Fruit fly (Drosophila melanogaster) whole organism, embryonic: ENCODE data around the gene dod.
A peak's percentile ranks its signal among the peaks of the same experiment; 100 is the strongest.

ENCODE experiments used
- Aef1 ChIP-seq: fragments of 200-800 bp; sonication (Bioruptor generic); IDR thresholded peaks from 3 replicates; pipeline ENCODE4 v1.3.6; 2022; ENCODE audit warnings: missing biosample characterization, missing genetic modification characterization
- Atf3 ChIP-seq: fragments of 200-800 bp; sonication (Bioruptor generic); optimal IDR thresholded peaks from 3 replicates; lab custom pipeline; 2016; ENCODE audit warnings: missing biosample characterization, missing genetic modification characterization
- CG10147 ChIP-seq: fragments of 200-800 bp; sonication (Bioruptor generic); optimal IDR thresholded peaks from 2 replicates; lab custom pipeline; 2019; ENCODE audit warnings: missing biosample characterization, mild to moderate bottlenecking, missing genetic modification characterization, moderate library complexity
- CG11695 ChIP-seq: fragments of 200-800 bp; sonication (Bioruptor generic); IDR thresholded peaks from 3 replicates; pipeline ENCODE4 v1.3.6; 2022; ENCODE audit warnings: missing biosample characterization, missing genetic modification characterization
- CG11723 ChIP-seq: fragments of 200-800 bp; sonication (Bioruptor generic); optimal IDR thresholded peaks from 2 replicates; lab custom pipeline; 2017; ENCODE audit warnings: missing biosample characterization, mild to moderate bottlenecking, missing genetic modification characterization
- CG12104 ChIP-seq: fragments of 200-800 bp; sonication (Bioruptor generic); optimal IDR thresholded peaks from 3 replicates; lab custom pipeline; 2016; ENCODE audit warnings: missing biosample characterization, missing genetic modification characterization
- CG12942 ChIP-seq: fragments of 200-800 bp; sonication (Bioruptor generic); optimal IDR thresholded peaks from 3 replicates; lab custom pipeline; 2016; ENCODE audit warnings: missing biosample characterization, missing genetic modification characterization
- CG14860 ChIP-seq: fragments of 200-800 bp; sonication (Bioruptor generic); IDR thresholded peaks from 3 replicates; pipeline ENCODE4 v1.3.6; 2022; ENCODE audit warnings: missing biosample characterization, missing genetic modification characterization; ENCODE audit not compliant: partially characterized antibody
- CG17612 ChIP-seq: fragments of 200-800 bp; sonication (Bioruptor generic); IDR thresholded peaks from 2 replicates; pipeline ENCODE4 v1.3.6; 2022; ENCODE audit warnings: missing biosample characterization, missing genetic modification characterization
- CG18262 ChIP-seq: fragments of 200-800 bp; optimal IDR thresholded peaks from 3 replicates; lab custom pipeline; 2019; ENCODE audit warnings: missing biosample characterization, mild to moderate bottlenecking, missing genetic modification characterization, moderate library complexity
- CG18619 ChIP-seq: fragments of 200-800 bp; sonication (Bioruptor generic); optimal IDR thresholded peaks from 3 replicates; lab custom pipeline; 2017; ENCODE audit warnings: missing biosample characterization, mild to moderate bottlenecking, missing genetic modification characterization
- CG30431 ChIP-seq: fragments of 200-800 bp; sonication (Bioruptor generic); optimal IDR thresholded peaks from 2 replicates; lab custom pipeline; 2017; ENCODE audit warnings: missing biosample characterization, missing genetic modification characterization
- CG5245 ChIP-seq: fragments of 200-800 bp; sonication (Bioruptor generic); optimal IDR thresholded peaks from 3 replicates; lab custom pipeline; 2016; ENCODE audit warnings: missing biosample characterization, missing genetic modification characterization
- CG6254 ChIP-seq: fragments of 200-800 bp; sonication (Bioruptor generic); optimal IDR thresholded peaks from 3 replicates; lab custom pipeline; 2017; ENCODE audit warnings: mild to moderate bottlenecking, missing biosample characterization, missing genetic modification reagents, missing genetic modification characterization
- CG6272 ChIP-seq: fragments of 200-800 bp; sonication (Bioruptor generic); IDR thresholded peaks from 2 replicates; pipeline ENCODE4 v1.3.6; 2022; ENCODE audit warnings: missing biosample characterization, missing genetic modification characterization
- CG6654 ChIP-seq: fragments of 200-800 bp; sonication (Bioruptor generic); optimal IDR thresholded peaks from 2 replicates; lab custom pipeline; 2017; ENCODE audit warnings: missing biosample characterization, mild to moderate bottlenecking, missing genetic modification characterization
- CG6765 ChIP-seq: fragments of 200-800 bp; sonication (Bioruptor generic); optimal IDR thresholded peaks from 3 replicates; lab custom pipeline; 2017; ENCODE audit warnings: missing biosample characterization, mild to moderate bottlenecking, missing genetic modification characterization
- CG7987 ChIP-seq: fragments of 200-800 bp; sonication (Bioruptor generic); optimal IDR thresholded peaks from 2 replicates; lab custom pipeline; 2018; ENCODE audit warnings: missing biosample characterization, mild to moderate bottlenecking, missing genetic modification characterization, moderate library complexity
- CG9817 ChIP-seq: fragments of 200-800 bp; sonication (Bioruptor generic); optimal IDR thresholded peaks from 2 replicates; lab custom pipeline; 2018; ENCODE audit warnings: missing biosample characterization, mild to moderate bottlenecking, missing genetic modification characterization, moderate library complexity
- CHES-1-like ChIP-seq: fragments of 200-800 bp; sonication (Bioruptor generic); optimal IDR thresholded peaks from 2 replicates; lab custom pipeline; 2016; ENCODE audit warnings: missing biosample characterization, missing genetic modification characterization
- CrebB ChIP-seq: fragments of 200-800 bp; sonication (Bioruptor generic); optimal IDR thresholded peaks from 3 replicates; lab custom pipeline; 2018; ENCODE audit warnings: missing biosample characterization, mild to moderate bottlenecking, missing genetic modification characterization
- D19A ChIP-seq: fragments of 200-800 bp; optimal IDR thresholded peaks from 3 replicates; lab custom pipeline; 2019; ENCODE audit warnings: missing biosample characterization, mild to moderate bottlenecking, missing genetic modification characterization, moderate library complexity
- Dip3 ChIP-seq: fragments of 200-800 bp; sonication (Bioruptor generic); optimal IDR thresholded peaks from 3 replicates; lab custom pipeline; 2016; ENCODE audit warnings: missing biosample characterization, missing genetic modification characterization
- Doc3 ChIP-seq: fragments of 200-800 bp; sonication (Bioruptor generic); IDR thresholded peaks from 3 replicates; pipeline ENCODE4 v1.3.6; 2022; ENCODE audit warnings: missing biosample characterization, missing genetic modification characterization; ENCODE audit not compliant: partially characterized antibody
- Dp ChIP-seq: fragments of 200-800 bp; sonication (Bioruptor generic); optimal IDR thresholded peaks from 2 replicates; lab custom pipeline; 2018; ENCODE audit warnings: missing biosample characterization, mild to moderate bottlenecking, missing genetic modification characterization, moderate library complexity
- Fer3 ChIP-seq: fragments of 200-800 bp; sonication (Bioruptor generic); optimal IDR thresholded peaks from 2 replicates; lab custom pipeline; 2018; ENCODE audit warnings: missing biosample characterization, mild to moderate bottlenecking, missing genetic modification characterization, moderate library complexity
- Med ChIP-seq: fragments of 200-800 bp; sonication (Bioruptor generic); peaks from one replicate; lab custom pipeline; 2016; ENCODE audit warnings: missing biosample characterization, missing genetic modification characterization, mild to moderate bottlenecking, inconsistent platforms, moderate library complexity
- NfI ChIP-seq: fragments of 200-800 bp; sonication (Bioruptor generic); optimal IDR thresholded peaks from 3 replicates; lab custom pipeline; 2018; ENCODE audit warnings: missing biosample characterization, mild to moderate bottlenecking, missing genetic modification characterization, moderate library complexity
- Ravus ChIP-seq: fragments of 200-800 bp; sonication (Bioruptor generic); IDR thresholded peaks from 2 replicates; pipeline ENCODE4 v1.3.6; 2022; ENCODE audit warnings: missing biosample characterization, missing genetic modification characterization
- Side ChIP-seq: fragments of 200-800 bp; sonication (Bioruptor generic); optimal IDR thresholded peaks from 2 replicates; lab custom pipeline; 2016; ENCODE audit warnings: missing biosample characterization, missing genetic modification characterization
- Six4 ChIP-seq: fragments of 200-800 bp; sonication (Bioruptor generic); optimal IDR thresholded peaks from 2 replicates; lab custom pipeline; 2016; ENCODE audit warnings: missing biosample characterization, missing genetic modification characterization
- Ssrp ChIP-seq: fragments of 200-800 bp; sonication (Bioruptor generic); optimal IDR thresholded peaks from 2 replicates; lab custom pipeline; 2018; ENCODE audit warnings: missing biosample characterization, mild to moderate bottlenecking, missing genetic modification characterization, moderate library complexity
- Vsx1 ChIP-seq: fragments of 200-800 bp; sonication (Bioruptor generic); optimal IDR thresholded peaks from 2 replicates; lab custom pipeline; 2017; ENCODE audit warnings: missing biosample characterization, mild to moderate bottlenecking, missing genetic modification characterization, missing genetic modification reagents
- aop ChIP-seq: fragments of 200-800 bp; sonication (Bioruptor generic); IDR thresholded peaks from 2 replicates; pipeline ENCODE4 v1.3.6; 2022; ENCODE audit warnings: missing biosample characterization, missing genetic modification characterization
- ap ChIP-seq: fragments of 200-800 bp; sonication (Bioruptor generic); IDR thresholded peaks from 2 replicates; pipeline ENCODE4 v1.3.6; 2022; ENCODE audit warnings: missing biosample characterization, missing genetic modification characterization
- ara ChIP-seq: fragments of 200-800 bp; sonication (Bioruptor generic); IDR thresholded peaks from 2 replicates; pipeline ENCODE4 v1.3.6; 2022; ENCODE audit warnings: missing biosample characterization, missing genetic modification characterization
- ase ChIP-seq: fragments of 200-800 bp; sonication (Bioruptor generic); IDR thresholded peaks from 3 replicates; pipeline ENCODE4 v1.3.6; 2022; ENCODE audit warnings: missing biosample characterization, missing genetic modification characterization
- btn ChIP-seq: fragments of 200-800 bp; sonication (Bioruptor generic); optimal IDR thresholded peaks from 2 replicates; lab custom pipeline; 2016; ENCODE audit warnings: missing biosample characterization, missing genetic modification characterization
- cato ChIP-seq: fragments of 200-800 bp; sonication (Bioruptor generic); optimal IDR thresholded peaks from 2 replicates; lab custom pipeline; 2016; ENCODE audit warnings: missing biosample characterization, missing genetic modification characterization, borderline replicate concordance
- crol ChIP-seq: fragments of 200-800 bp; sonication (Bioruptor generic); IDR thresholded peaks from 2 replicates; pipeline ENCODE4 v1.3.6; 2022; ENCODE audit warnings: missing biosample characterization, missing genetic modification characterization
- dati ChIP-seq: fragments of 200-800 bp; sonication (Bioruptor generic); IDR thresholded peaks from 2 replicates; pipeline ENCODE4 v1.3.6; 2022; ENCODE audit warnings: missing biosample characterization, missing genetic modification characterization
- kni ChIP-seq: fragments of 200-800 bp; sonication (Bioruptor generic); optimal IDR thresholded peaks from 3 replicates; lab custom pipeline; 2017; ENCODE audit warnings: mild to moderate bottlenecking, missing biosample characterization, missing genetic modification reagents, missing genetic modification characterization
- phol ChIP-seq: fragments of 200-800 bp; sonication (Bioruptor generic); optimal IDR thresholded peaks from 3 replicates; lab custom pipeline; 2018; ENCODE audit warnings: missing biosample characterization, mild to moderate bottlenecking, missing genetic modification characterization, moderate library complexity
- run ChIP-seq: fragments of 200-800 bp; sonication (Bioruptor generic); optimal IDR thresholded peaks from 3 replicates; lab custom pipeline; 2018; ENCODE audit warnings: missing biosample characterization, mild to moderate bottlenecking, missing genetic modification characterization
- sc ChIP-seq, 3 experiments: fragments of >200 bp in 2 of 3; fragments of 200-800 bp in 1 of 3; sonication (Bioruptor generic) in 1 of 3; optimal IDR thresholded peaks; 2 replicates in 2 of 3; 3 replicates in 1 of 3; lab custom pipeline; 2017; ENCODE audit warnings: mild to moderate bottlenecking in 1 of 3, missing biosample characterization in 1 of 3, missing genetic modification characterization in 1 of 3, missing genetic modification reagents in 1 of 3
- sisA ChIP-seq: fragments of 200-800 bp; sonication (Bioruptor generic); IDR thresholded peaks from 2 replicates; pipeline ENCODE4 v1.3.6; 2022; ENCODE audit warnings: missing biosample characterization, missing genetic modification characterization
- sr ChIP-seq: fragments of 200-800 bp; sonication (Bioruptor generic); IDR thresholded peaks from 3 replicates; pipeline ENCODE4 v1.3.6; 2022; ENCODE audit warnings: missing biosample characterization, missing genetic modification characterization
- stc ChIP-seq: fragments of 200-800 bp; sonication (Bioruptor generic); IDR thresholded peaks from 2 replicates; pipeline ENCODE4 v1.3.6; 2022; ENCODE audit warnings: missing biosample characterization, missing genetic modification characterization
- tgo ChIP-seq: fragments of 200-800 bp; sonication (Bioruptor generic); IDR thresholded peaks from 3 replicates; pipeline ENCODE4 v1.3.6; 2022; ENCODE audit warnings: missing biosample characterization, missing genetic modification characterization
- wek ChIP-seq: fragments of 200-800 bp; sonication (Bioruptor generic); optimal IDR thresholded peaks from 3 replicates; lab custom pipeline; 2018; ENCODE audit warnings: missing biosample characterization, mild to moderate bottlenecking, missing genetic modification characterization, moderate library complexity
- zf30C ChIP-seq: fragments of 200-800 bp; sonication (Bioruptor generic); optimal IDR thresholded peaks from 3 replicates; lab custom pipeline; 2018; ENCODE audit warnings: missing biosample characterization, mild to moderate bottlenecking, missing genetic modification characterization

The dod gene

DNA sequence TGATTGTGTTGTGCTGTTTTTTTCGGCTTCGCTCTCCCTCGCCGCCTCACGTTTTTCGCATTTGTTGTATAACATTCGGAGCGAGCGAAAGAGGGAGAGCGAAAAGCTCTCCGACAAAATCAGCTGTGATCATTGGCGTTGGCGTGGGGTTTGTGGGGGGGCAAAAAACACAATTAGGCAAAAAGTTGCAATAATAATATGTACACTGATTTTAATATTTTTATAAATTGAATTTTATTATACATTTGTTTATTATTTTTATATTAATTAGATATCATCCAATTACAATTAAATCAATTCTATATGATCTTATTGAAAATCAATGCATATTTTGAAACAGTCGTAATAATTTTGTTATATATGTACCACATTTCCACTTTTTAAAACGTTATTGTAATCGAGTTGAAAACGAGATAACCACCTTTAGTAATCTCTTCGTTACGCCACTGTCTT is 30.5 kb downstream of the dod start (continued):
- TF ChIP-seq Dip3 (GFP tag; lab: Kevin White, UChicago) (no peak), Med (peak; percentile 70), wek (GFP tag; lab: Kevin White, UChicago) (no peak), phol (tag; lab: Kevin White, UChicago) (peak; percentile 46), sisA (GFP tag; lab: Robert Waterston, UW) (no peak), ase (GFP tag; lab: Robert Waterston, UW) (no peak), ara (GFP tag; lab: Robert Waterston, UW) (no peak), CG14860 (no peak), Six4 (GFP tag; lab: Kevin White, UChicago) (no peak), CG6272 (GFP tag; lab: Robert Waterston, UW) (no peak), run (no peak), CG17612 (GFP tag; lab: Robert Waterston, UW) (no peak), CG18262 (tag; lab: Kevin White, UChicago) (peak; percentile 47), CHES-1-like (GFP tag; lab: Kevin White, UChicago) (no peak), CG5245 (GFP tag; lab: Kevin White, UChicago) (no peak), ap (GFP tag; lab: Robert Waterston, UW) (no peak), btn (no peak), Doc3 (GFP tag; lab: Robert Waterston, UW) (no peak), Fer3 (peak; percentile 31), CG11723 (GFP tag; lab: Kevin White, UChicago) (no peak), CG9817 (peak; percentile 13), Side (GFP tag; lab: Kevin White, UChicago) (no peak), CG6765 (GFP tag; lab: Kevin White, UChicago) (no peak), Atf3 (GFP tag; lab: Kevin White, UChicago) (no peak), crol (GFP tag; lab: Robert Waterston, UW) (peak; percentile 27; the same call in 1 of the 2 replicates), Dp (GFP tag; lab: Kevin White, UChicago) (no peak), CG12942 (GFP tag; lab: Kevin White, UChicago) (no peak), CG7987 (no peak), CG18619 (GFP tag; lab: Kevin White, UChicago) (peak; percentile 43), CG30431 (no peak), dati (no peak), Ssrp (tag; lab: Kevin White, UChicago) (peak; percentile 34), D19A (peak; percentile 24), zf30C (GFP tag; lab: Kevin White, UChicago) (no peak), stc (GFP tag; lab: Robert Waterston, UW) (no peak), CG6254 (GFP tag; lab: Kevin White, UChicago) (no peak), cato (no peak), Vsx1 (GFP tag; lab: Kevin White, UChicago) (no peak), CrebB (no peak), tgo (peak; percentile 35; the same call in 1 of the 3 replicates), CG11695 (GFP tag; lab: Robert Waterston, UW) (0 out of 3 replicates have a peak, but pooled peaks have one; percentile 18), aop (GFP tag; lab: Robert Waterston, UW) (no peak), Aef1 (GFP tag; lab: Robert Waterston, UW) (no peak), sc (optimal IDR thresholded peaks at IDR 0.05; lab: Kevin White, UChicago) (no peak), sc (GFP tag; optimal IDR thresholded peaks at IDR 0.05; lab: Kevin White, UChicago) (no peak), Ravus (GFP tag; lab: Robert Waterston, UW) (no peak), CG10147 (GFP tag; lab: Kevin White, UChicago) (peak; percentile 49), CG12104 (no peak), CG6654 (GFP tag; lab: Kevin White, UChicago) (no peak), sr (no peak), kni (GFP tag; lab: Kevin White, UChicago) (no peak), NfI (peak; percentile 41)
